Worm (Caenorhabditis elegans) whole organism, young adult: ENCODE results near the gene algn-2.

ENCODE experiments used
- C06A6.2 ChIP-seq: fragments of 200-800 bp; sonication (Bioruptor generic); conservative IDR thresholded peaks from 2 replicates; pipeline ENCODE4 v1.3.6; 2022; ENCODE audit warnings: missing genetic modification characterization, missing compliant biosample characterization
- F33H1.4 ChIP-seq: fragments of 200-800 bp; sonication (Bioruptor generic); IDR thresholded peaks from 2 replicates; pipeline ENCODE4 v1.3.6; 2022; ENCODE audit warnings: missing genetic modification reagents, missing genetic modification characterization, missing compliant biosample characterization
- F49E8.2 ChIP-seq: sonication (generic microtip); optimal IDR thresholded peaks from 3 replicates; lab custom pipeline; 2017; ENCODE audit warnings: missing genetic modification characterization, mild to moderate bottlenecking, missing compliant biosample characterization, antibody characterized with exemption, moderate library complexity; ENCODE audit not compliant: insufficient read depth
- Y53G8AR.9 ChIP-seq: fragments of 200-800 bp; sonication (Bioruptor generic); conservative IDR thresholded peaks from 2 replicates; pipeline ENCODE4 v1.3.6; 2022; ENCODE audit warnings: missing genetic modification reagents, missing genetic modification characterization, missing compliant biosample characterization
- Y56A3A.18 ChIP-seq: fragments of 200-800 bp; sonication (Bioruptor generic); IDR thresholded peaks from 2 replicates; pipeline ENCODE4 v1.3.6; 2022; ENCODE audit warnings: missing genetic modification reagents, missing genetic modification characterization, missing compliant biosample characterization
- Y95B8A.8 ChIP-seq: fragments of 200-800 bp; sonication (Bioruptor generic); IDR thresholded peaks from 2 replicates; pipeline ENCODE4 v1.3.6; 2022; ENCODE audit warnings: missing genetic modification reagents, missing genetic modification characterization, missing compliant biosample characterization
- aptf-2 ChIP-seq: fragments of 200-800 bp; sonication (Bioruptor generic); conservative IDR thresholded peaks from 2 replicates; pipeline ENCODE4 v1.3.6; 2022; ENCODE audit warnings: missing genetic modification reagents, missing genetic modification characterization, missing compliant biosample characterization
- aptf-3 ChIP-seq: fragments of 200-800 bp; sonication (Bioruptor generic); IDR thresholded peaks from 2 replicates; pipeline ENCODE4 v1.3.6; 2022; ENCODE audit warnings: missing genetic modification characterization, missing compliant biosample characterization
- attf-6 ChIP-seq: fragments of 200-800 bp; sonication (Bioruptor generic); IDR thresholded peaks from 2 replicates; pipeline ENCODE4 v1.3.6; 2022; ENCODE audit warnings: missing genetic modification reagents, missing genetic modification characterization, missing compliant biosample characterization
- bed-2 ChIP-seq: fragments of 200-800 bp; sonication (Bioruptor generic); IDR thresholded peaks from 2 replicates; pipeline ENCODE4 v1.3.6; 2022; ENCODE audit warnings: missing genetic modification reagents, missing genetic modification characterization, missing compliant biosample characterization
- chd-7 ChIP-seq: sonication (generic microtip); optimal IDR thresholded peaks from 2 replicates; lab custom pipeline; 2016; ENCODE audit warnings: mild to moderate bottlenecking, missing genetic modification characterization, moderate library complexity, missing compliant biosample characterization
- dpff-1 ChIP-seq: sonication (generic microtip); optimal IDR thresholded peaks from 2 replicates; lab custom pipeline; 2017; ENCODE audit warnings: mild to moderate bottlenecking, missing genetic modification characterization, missing compliant biosample characterization
- dpl-1 ChIP-seq: fragments of 150-350 bp; optimal IDR thresholded peaks from 2 replicates; lab custom pipeline; 2014; ENCODE audit warnings: missing biosample characterization, missing genetic modification reagents, missing genetic modification characterization
- egl-18 ChIP-seq: fragments of 200-800 bp; sonication (Bioruptor generic); IDR thresholded peaks from 2 replicates; pipeline ENCODE4 v1.3.6; 2022; ENCODE audit warnings: missing genetic modification reagents, missing genetic modification characterization, missing compliant biosample characterization
- gei-17 ChIP-seq: fragments of 200-800 bp; sonication (Bioruptor generic); optimal IDR thresholded peaks from 2 replicates; lab custom pipeline; 2018; ENCODE audit warnings: mild to moderate bottlenecking, missing genetic modification characterization, missing compliant biosample characterization
- hrde-1 ChIP-seq: sonication (generic microtip); optimal IDR thresholded peaks from 2 replicates; lab custom pipeline; 2016; ENCODE audit warnings: missing genetic modification characterization, mild to moderate bottlenecking, missing compliant biosample characterization, moderate library complexity, missing genotype, missing genetic modification reagents, borderline replicate concordance
- let-607 ChIP-seq, 2 experiments: fragments of 200-800 bp in 1 of 2; sonication (Bioruptor generic) in 1 of 2; sonication (generic microtip) in 1 of 2; optimal IDR thresholded peaks; 2 replicates each; lab custom pipeline; 2016 to 2018; ENCODE audit warnings: mild to moderate bottlenecking in 2 of 2, missing compliant biosample characterization in 2 of 2, missing genetic modification characterization in 2 of 2, moderate library complexity in 2 of 2, missing genotype in 1 of 2
- lin-54 ChIP-seq: fragments of 200-800 bp; sonication (Bioruptor generic); optimal IDR thresholded peaks from 2 replicates; lab custom pipeline; 2018; ENCODE audit warnings: mild to moderate bottlenecking, missing genetic modification characterization, missing compliant biosample characterization
- lsl-1 ChIP-seq: fragments of 200-800 bp; sonication (Bioruptor generic); optimal IDR thresholded peaks from 2 replicates; lab custom pipeline; 2018; ENCODE audit warnings: mild to moderate bottlenecking, missing genetic modification characterization, moderate library complexity, missing compliant biosample characterization
- madf-6 ChIP-seq: fragments of 200-800 bp; sonication (Bioruptor generic); IDR thresholded peaks from 2 replicates; pipeline ENCODE4 v1.3.6; 2022; ENCODE audit warnings: missing genetic modification reagents, missing genetic modification characterization, missing compliant biosample characterization
- madf-8 ChIP-seq: fragments of 200-800 bp; sonication (Bioruptor generic); conservative IDR thresholded peaks from 2 replicates; pipeline ENCODE4 v1.3.6; 2022; ENCODE audit warnings: missing genetic modification reagents, missing genetic modification characterization, missing compliant biosample characterization
- mxl-1 ChIP-seq: sonication (generic microtip); optimal IDR thresholded peaks from 2 replicates; lab custom pipeline; 2016; ENCODE audit warnings: missing genetic modification characterization, missing compliant biosample characterization
- nfya-2 ChIP-seq: fragments of 200-800 bp; sonication (Bioruptor generic); IDR thresholded peaks from 2 replicates; pipeline ENCODE4 v1.3.6; 2022; ENCODE audit warnings: missing genetic modification reagents, missing genetic modification characterization, missing compliant biosample characterization
- nhr-90 ChIP-seq: sonication (generic microtip); optimal IDR thresholded peaks from 2 replicates; lab custom pipeline; 2016; ENCODE audit warnings: missing genotype, mild to moderate bottlenecking, missing genetic modification characterization, missing compliant biosample characterization
- pha-4 ChIP-seq: fragments of 150-350 bp; sonication (generic microtip); optimal IDR thresholded peaks from 2 replicates; lab custom pipeline; 2014; ENCODE audit warnings: missing biosample characterization, missing genetic modification reagents, missing genetic modification characterization
- rcor-1 ChIP-seq: fragments of 200-800 bp; sonication (Bioruptor generic); IDR thresholded peaks from 2 replicates; pipeline ENCODE4 v1.3.6; 2022; ENCODE audit warnings: missing genetic modification reagents, missing genetic modification characterization, missing compliant biosample characterization
- repo-1 ChIP-seq: sonication (generic microtip); optimal IDR thresholded peaks from 2 replicates; lab custom pipeline; 2017; ENCODE audit warnings: mild to moderate bottlenecking, missing genetic modification characterization, missing compliant biosample characterization
- sdz-38 ChIP-seq: sonication (generic microtip); optimal IDR thresholded peaks from 2 replicates; lab custom pipeline; 2016; ENCODE audit warnings: missing genotype, missing genetic modification characterization, missing compliant biosample characterization
- snpc-1.3 ChIP-seq: sonication (generic microtip); optimal IDR thresholded peaks from 2 replicates; lab custom pipeline; 2017; ENCODE audit warnings: missing genetic modification characterization, mild to moderate bottlenecking, missing compliant biosample characterization, antibody characterized with exemption, moderate library complexity, missing genotype, missing genetic modification reagents; ENCODE audit not compliant: insufficient read depth
- xnd-1 ChIP-seq: sonication (generic microtip); optimal IDR thresholded peaks from 2 replicates; lab custom pipeline; 2016; ENCODE audit warnings: missing genotype, missing genetic modification reagents, missing genetic modification characterization, missing compliant biosample characterization
- zim-3 ChIP-seq: sonication (generic microtip); optimal IDR thresholded peaks from 2 replicates; lab custom pipeline; 2017; ENCODE audit warnings: mild to moderate bottlenecking, missing genetic modification characterization, moderate library complexity, missing compliant biosample characterization
- ztf-28 ChIP-seq: fragments of 200-800 bp; sonication (Bioruptor generic); IDR thresholded peaks from 2 replicates; pipeline ENCODE4 v1.3.6; 2022; ENCODE audit warnings: missing genetic modification reagents, missing genetic modification characterization, missing compliant biosample characterization

The algn-2 gene

DNA sequence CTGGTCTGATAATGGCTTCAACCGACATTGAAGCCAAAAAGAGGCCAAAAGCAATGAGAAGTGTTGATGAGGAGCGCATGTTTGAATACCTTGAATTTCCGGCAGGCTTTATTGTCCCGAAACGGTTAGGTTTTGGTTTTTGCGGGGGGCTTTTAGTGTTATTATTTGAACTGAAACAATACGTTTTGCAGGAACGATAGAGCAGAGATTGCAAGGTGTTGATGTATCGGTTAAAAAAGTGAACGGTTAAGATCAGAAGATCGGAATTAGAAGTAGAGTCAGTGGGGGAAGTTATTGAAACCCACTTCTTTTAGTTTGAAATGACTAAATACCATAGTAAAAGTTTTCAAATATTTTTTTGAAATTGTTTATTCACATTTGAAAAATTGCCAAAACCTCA, 32.5 kb downstream of the algn-2 start, which contains the start of gene clec-141:
Gene clec-141, minus strand, starts transcription at position 101 of the 400 bp plus-strand sequence.
- TF ChIP-seq Y95B8A.8 (GFP tag; lab: Robert Waterston, UW) (no peak), bed-2 (GFP tag; lab: Robert Waterston, UW) (no peak), dpff-1 (tag; lab: Kevin White, UChicago) (no peak), F33H1.4 (GFP tag; lab: Robert Waterston, UW) (no peak), hrde-1 (no peak)

DNA sequence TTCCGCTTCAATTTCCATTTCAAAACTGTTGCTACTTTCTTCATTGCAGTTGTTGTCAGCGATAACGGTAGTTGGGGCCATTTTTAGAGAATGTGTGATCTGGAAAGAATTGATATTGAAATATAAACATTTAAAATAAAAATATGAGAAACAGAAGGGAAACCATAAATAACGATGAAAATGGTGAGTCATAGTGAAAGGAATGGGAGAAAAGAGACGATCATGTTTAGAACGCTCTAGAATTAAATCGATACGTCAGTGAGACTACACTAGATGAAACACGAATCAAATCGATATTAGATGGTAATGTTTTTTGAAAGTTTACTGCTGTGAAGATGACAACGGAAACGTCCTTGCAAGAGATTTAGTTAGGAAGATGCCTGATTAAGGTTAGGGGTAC, 33.9 kb downstream of the algn-2 start, which contains the start of the genes EEED8.12 and EEED8.4:
Gene EEED8.12, minus strand, starts transcription at position 101 of the 400 bp plus-strand sequence.
Gene EEED8.4, plus strand, starts transcription at position 396 of the 400 bp plus-strand sequence.
- TF ChIP-seq lsl-1 (GFP tag; lab: Kevin White, UChicago), result no peak
- TF ChIP-seq Y53G8AR.9, result no peak
- TF ChIP-seq egl-18, result no peak
- TF ChIP-seq ztf-28, result no peak

DNA sequence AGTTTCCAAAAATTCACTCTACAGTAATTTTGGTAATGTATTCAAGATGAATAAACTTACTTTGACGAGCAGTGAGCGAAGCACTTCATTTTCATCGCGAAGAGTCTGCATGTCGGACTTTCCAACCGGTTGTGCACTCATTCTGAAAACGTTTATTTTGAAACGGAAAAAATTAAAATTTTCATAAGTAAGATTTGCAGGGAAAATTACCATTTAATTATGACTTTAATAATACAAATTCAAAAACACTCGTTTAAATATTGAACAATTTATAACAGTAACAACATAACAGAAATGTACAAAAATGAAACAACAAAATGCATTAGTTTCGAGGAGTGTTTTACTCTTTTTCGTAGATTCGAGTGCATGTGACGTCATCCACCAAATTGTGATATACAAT, 37.4 kb downstream of the algn-2 start, which contains the start of the genes EEED8.13 and EEED8.18:
Gene EEED8.13, minus strand, starts transcription at position 101 of the 400 bp plus-strand sequence.
Gene EEED8.18, minus strand, starts transcription at position 144 of the 400 bp plus-strand sequence.
- no peak for TF ChIP-seq nfya-2 (GFP tag; lab: Robert Waterston, UW)
- no peak for TF ChIP-seq let-607 (tag; optimal IDR thresholded peaks at IDR 0.05; lab: Kevin White, UChicago)
- no peak for TF ChIP-seq sdz-38 (tag; lab: Kevin White, UChicago)
- no peak for TF ChIP-seq nhr-90
- no peak for TF ChIP-seq chd-7

DNA sequence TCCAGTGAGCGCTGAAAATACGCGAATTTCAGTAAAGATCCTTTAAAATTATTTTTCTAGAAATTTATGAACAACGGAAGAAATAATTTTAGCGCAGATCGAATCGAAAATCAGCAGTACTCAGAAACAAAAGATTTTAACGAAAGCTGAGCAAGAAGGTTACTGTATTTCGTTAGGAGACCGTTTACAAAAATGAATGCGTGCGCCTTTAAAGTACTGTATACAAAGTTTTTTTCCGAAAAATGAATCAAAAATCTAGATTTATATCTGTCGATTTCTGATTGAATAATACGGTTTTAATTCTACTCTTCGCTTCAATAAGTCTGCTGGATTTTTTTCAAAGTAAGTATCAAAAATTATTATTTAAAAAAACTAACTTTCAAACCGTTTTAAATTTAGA, 39.0 kb downstream of the algn-2 start, which contains the start of the genes EEED8.14 and EEED8.3:
Gene EEED8.14, minus strand, starts transcription at position 13 of the 400 bp plus-strand sequence.
Gene EEED8.3, plus strand, starts transcription at position 237 of the 400 bp plus-strand sequence.
- TF ChIP-seq snpc-1.3 (tag; lab: Kevin White, UChicago) (peak; percentile 0), zim-3 (no peak), hrde-1 (no peak), dpl-1 (GFP tag; lab: Kevin White, UChicago) (no peak), rcor-1 (no peak), lin-54 (GFP tag; lab: Kevin White, UChicago) (peak; percentile 13), gei-17 (GFP tag; lab: Kevin White, UChicago) (no peak), madf-6 (GFP tag; lab: Robert Waterston, UW) (peak; percentile 80), aptf-2 (no peak), aptf-3 (GFP tag; lab: Robert Waterston, UW) (no peak), madf-8 (GFP tag; lab: Robert Waterston, UW) (peak; percentile 61), lsl-1 (GFP tag; lab: Kevin White, UChicago) (peak; percentile 90), repo-1 (tag; lab: Kevin White, UChicago) (no peak), F33H1.4 (GFP tag; lab: Robert Waterston, UW) (peak; percentile 85), Y56A3A.18 (GFP tag; lab: Robert Waterston, UW) (no peak), attf-6 (GFP tag; lab: Robert Waterston, UW) (no peak), F49E8.2 (tag; lab: Kevin White, UChicago) (no peak), C06A6.2 (GFP tag; lab: Robert Waterston, UW) (no peak), xnd-1 (tag; lab: Kevin White, UChicago) (peak; percentile 80)

DNA sequence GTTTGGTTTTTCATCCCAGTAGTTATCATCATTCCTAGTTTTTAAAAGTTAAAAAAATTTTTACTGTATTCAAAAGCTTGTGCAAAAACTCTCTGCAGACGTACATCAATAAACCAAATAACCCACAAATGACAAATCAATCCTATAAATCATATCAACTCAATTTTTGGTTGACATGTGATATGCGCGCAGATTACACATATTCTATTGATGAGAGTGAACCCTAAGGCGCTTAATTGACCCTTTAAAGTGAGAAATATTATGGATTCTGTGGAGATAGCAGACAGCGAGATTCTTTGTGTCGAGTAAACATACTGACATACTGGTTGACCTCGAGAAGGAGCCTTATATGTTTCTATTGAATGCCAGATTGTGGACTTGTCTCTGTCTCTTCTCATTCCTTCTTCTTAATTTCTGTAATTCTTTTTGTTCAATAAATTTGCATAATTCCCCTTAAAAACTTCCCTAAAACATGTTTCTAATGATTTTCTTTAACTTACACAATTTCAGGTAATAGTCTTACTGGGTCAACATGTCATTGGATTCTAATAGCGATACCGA, 41.2 kb downstream of the algn-2 start, which contains the start of gene EEED8.2:
Gene EEED8.2, plus strand, starts transcription at position 511 of the 561 bp plus-strand sequence.
- TF ChIP-seq pha-4 (tag; lab: Kevin White, UChicago) (no peak), mxl-1 (tag; lab: Kevin White, UChicago) (no peak)
